Comparison of ENCODE assay signal across 4 fruit fly cellular contexts in genomic region chr3R:7108589-7109312, dm6.
A peak's percentile ranks its signal among the peaks of the same experiment; 100 is the strongest.
TF ChIP-seq lines count a peak whose summit lies in the region.

No protein-coding gene starts in this region.

TF ChIP-seq in whole organism, adult, 20 proteins besides CTCF, POLR2A, EP300 and RAD21 (continued from another document):
- TF ChIP-seq kay (GFP tag; lab: Kevin White, UChicago; ENCODE audit: borderline replicate concordance) (no peak), cnc (optimal IDR thresholded peaks at IDR 0.05; lab: Kevin White, UChicago) (no peak)

TF ChIP-seq in whole organism, embryonic, 481 proteins besides CTCF, POLR2A, EP300 and RAD21 (continued from another document and continues in another):
- TF ChIP-seq Dfd (GFP tag; optimal IDR thresholded peaks at IDR 0.05; lab: Kevin White, UChicago) (no peak), seq (GFP tag; IDR thresholded peaks at IDR 0.05; lab: Robert Waterston, UW) (no peak), CG1792 (GFP tag; optimal IDR thresholded peaks at IDR 0.05; lab: Kevin White, UChicago) (peak; percentile 86), nmo (GFP tag; optimal IDR thresholded peaks at IDR 0.05; lab: Kevin White, UChicago) (peak; percentile 99), CG9727 (GFP tag; optimal IDR thresholded peaks at IDR 0.05; lab: Kevin White, UChicago) (peak; percentile 98), br (optimal IDR thresholded peaks at IDR 0.05; lab: Kevin White, UChicago) (no peak), CG15479 (GFP tag; optimal IDR thresholded peaks at IDR 0.05; lab: Kevin White, UChicago) (peak; percentile 51), CG12071 (GFP tag; optimal IDR thresholded peaks at IDR 0.05; lab: Kevin White, UChicago) (peak; percentile 80), pnt (GFP tag; optimal IDR thresholded peaks at IDR 0.05; lab: Kevin White, UChicago) (peak; percentile 88), Elba2 (GFP tag; optimal IDR thresholded peaks at IDR 0.05; lab: Kevin White, UChicago) (peak; percentile 86), vfl (GFP tag; optimal IDR thresholded peaks at IDR 0.05; lab: Kevin White, UChicago) (no peak), mirr (GFP tag; optimal IDR thresholded peaks at IDR 0.05; lab: Kevin White, UChicago) (no peak), CG1602 (GFP tag; optimal IDR thresholded peaks at IDR 0.05; lab: Kevin White, UChicago) (peak; percentile 96), Lpt (GFP tag; optimal IDR thresholded peaks at IDR 0.05; lab: Kevin White, UChicago) (no peak), Asciz (GFP tag; optimal IDR thresholded peaks at IDR 0.05; lab: Kevin White, UChicago) (peak; percentile 97), nau (GFP tag; optimal IDR thresholded peaks at IDR 0.05; lab: Kevin White, UChicago) (peak; percentile 79), NFAT (GFP tag; IDR thresholded peaks at IDR 0.05; lab: Robert Waterston, UW) (no peak), ham (GFP tag; IDR thresholded peaks at IDR 0.05; lab: Robert Waterston, UW) (no peak), trem (tag; optimal IDR thresholded peaks at IDR 0.05; lab: Kevin White, UChicago) (peak; percentile 96), grn (GFP tag; optimal IDR thresholded peaks at IDR 0.05; lab: Kevin White, UChicago) (peak; percentile 58), tin (GFP tag; optimal IDR thresholded peaks at IDR 0.05; lab: Kevin White, UChicago) (peak; percentile 96), repo (GFP tag; optimal IDR thresholded peaks at IDR 0.05; lab: Kevin White, UChicago) (peak; percentile 82), fd64A (GFP tag; optimal IDR thresholded peaks at IDR 0.05; lab: Kevin White, UChicago) (peak; percentile 92), CG8290 (GFP tag; optimal IDR thresholded peaks at IDR 0.05; lab: Kevin White, UChicago) (peak; percentile 95), CG8290 (tag; optimal IDR thresholded peaks at IDR 0.05; lab: Kevin White, UChicago) (peak; percentile 50 to 91), HmgD (GFP tag; optimal IDR thresholded peaks at IDR 0.05; lab: Kevin White, UChicago) (peak; percentile 33), D (optimal IDR thresholded peaks at IDR 0.05; lab: Kevin White, UChicago) (no peak), D (GFP tag; optimal IDR thresholded peaks at IDR 0.05; lab: Kevin White, UChicago) (peak; percentile 98), CG8765 (GFP tag; IDR thresholded peaks at IDR 0.05; lab: Robert Waterston, UW) (no peak), eve (GFP tag; optimal IDR thresholded peaks at IDR 0.05; lab: Kevin White, UChicago) (peak in 1 of 2 experiments; percentile 52), wdn (GFP tag; IDR thresholded peaks at IDR 0.05; lab: Robert Waterston, UW) (no peak), Hey (tag; optimal IDR thresholded peaks at IDR 0.05; lab: Kevin White, UChicago) (peak; percentile 39), az2 (GFP tag; optimal IDR thresholded peaks at IDR 0.05; lab: Kevin White, UChicago) (peak; percentile 97), gt (GFP tag; IDR thresholded peaks at IDR 0.05; lab: Robert Waterston, UW) (no peak), CG12659 (GFP tag; optimal IDR thresholded peaks at IDR 0.05; lab: Kevin White, UChicago) (peak; percentile 93), shn (GFP tag; optimal IDR thresholded peaks at IDR 0.05; lab: Kevin White, UChicago) (peak; percentile 77), CG32772 (GFP tag; IDR thresholded peaks at IDR 0.05; lab: Robert Waterston, UW) (no peak), gcm2 (GFP tag; optimal IDR thresholded peaks at IDR 0.05; lab: Kevin White, UChicago) (peak; percentile 81), Sry-β (GFP tag; optimal IDR thresholded peaks at IDR 0.05; lab: Kevin White, UChicago) (peak; percentile 68), pan (optimal IDR thresholded peaks at IDR 0.05; lab: Kevin White, UChicago) (no peak), pan (GFP tag; optimal IDR thresholded peaks at IDR 0.05 in 1 of 2, IDR thresholded peaks at IDR 0.05 in 1 of 2) (no peak), CG17385 (GFP tag; optimal IDR thresholded peaks at IDR 0.05; lab: Kevin White, UChicago) (peak; percentile 93), CrebB (tag; optimal IDR thresholded peaks at IDR 0.05; lab: Kevin White, UChicago) (peak; percentile 90), bigmax (GFP tag; optimal IDR thresholded peaks at IDR 0.05; lab: Kevin White, UChicago) (no peak)

TF ChIP-seq in whole organism, prepupa, 60 proteins besides CTCF, POLR2A, EP300 and RAD21 (continued from another document):
- TF ChIP-seq esn (GFP tag; optimal IDR thresholded peaks at IDR 0.05; lab: Kevin White, UChicago), result peak; percentile 98
- no peak for TF ChIP-seq CG11294 (GFP tag; IDR thresholded peaks at IDR 0.05; lab: Robert Waterston, UW)
- TF ChIP-seq acj6 (GFP tag; optimal IDR thresholded peaks at IDR 0.05; lab: Kevin White, UChicago), result peak; percentile 96
- no peak for TF ChIP-seq fkh (GFP tag; optimal IDR thresholded peaks at IDR 0.05; lab: Kevin White, UChicago)
- peak; percentile 96 for TF ChIP-seq Eip75B (GFP tag; optimal IDR thresholded peaks at IDR 0.05; lab: Kevin White, UChicago)
- no peak for TF ChIP-seq CG8119 (GFP tag; IDR thresholded peaks at IDR 0.05; lab: Robert Waterston, UW)
- peak; percentile 96 for TF ChIP-seq CG34406 (GFP tag; optimal IDR thresholded peaks at IDR 0.05; lab: Kevin White, UChicago)
- peak; percentile 95 for TF ChIP-seq Sox102F (GFP tag; optimal IDR thresholded peaks at IDR 0.05; lab: Kevin White, UChicago)
- no peak for TF ChIP-seq CG6163 (GFP tag; IDR thresholded peaks at IDR 0.05; lab: Robert Waterston, UW)
- peak; percentile 97 for TF ChIP-seq cyc (GFP tag; optimal IDR thresholded peaks at IDR 0.05; lab: Kevin White, UChicago)
- peak; percentile 97 for TF ChIP-seq Sox14 (GFP tag; optimal IDR thresholded peaks at IDR 0.05; lab: Kevin White, UChicago)
- TF ChIP-seq OdsH (GFP tag; optimal IDR thresholded peaks at IDR 0.05; lab: Kevin White, UChicago), result peak; percentile 98
- TF ChIP-seq CG10669 (GFP tag; optimal IDR thresholded peaks at IDR 0.05; lab: Kevin White, UChicago), result peak; percentile 92
- peak; percentile 93 for TF ChIP-seq spab (GFP tag; optimal IDR thresholded peaks at IDR 0.05; lab: Kevin White, UChicago)
- peak; percentile 74 for TF ChIP-seq dac (GFP tag; optimal IDR thresholded peaks at IDR 0.05; lab: Kevin White, UChicago)
- TF ChIP-seq CG6854 (GFP tag; optimal IDR thresholded peaks at IDR 0.05; lab: Kevin White, UChicago), result peak; percentile 84
- TF ChIP-seq CG16779 (tag; optimal IDR thresholded peaks at IDR 0.05; lab: Kevin White, UChicago), result peak; percentile 77
- no peak for TF ChIP-seq Gug (GFP tag; IDR thresholded peaks at IDR 0.05; lab: Robert Waterston, UW)
- peak; percentile 97 for TF ChIP-seq Lpt (GFP tag; optimal IDR thresholded peaks at IDR 0.05; lab: Kevin White, UChicago)
- peak; percentile 99 for TF ChIP-seq svp (GFP tag; lab: Kevin White, UChicago)
- TF ChIP-seq Hr4 (GFP tag; optimal IDR thresholded peaks at IDR 0.05; lab: Kevin White, UChicago), result peak; percentile 99
- TF ChIP-seq net (GFP tag; optimal IDR thresholded peaks at IDR 0.05; lab: Kevin White, UChicago), result peak; percentile 96
- TF ChIP-seq CG7368 (GFP tag; optimal IDR thresholded peaks at IDR 0.05; lab: Kevin White, UChicago), result peak; percentile 92
- no peak for TF ChIP-seq CG15336 (GFP tag; IDR thresholded peaks at IDR 0.05; lab: Robert Waterston, UW)
- TF ChIP-seq CG9139 (GFP tag; optimal IDR thresholded peaks at IDR 0.05; lab: Kevin White, UChicago), result peak; percentile 85
- peak; percentile 96 for TF ChIP-seq achi (GFP tag; optimal IDR thresholded peaks at IDR 0.05; lab: Kevin White, UChicago)
- TF ChIP-seq salr (GFP tag; optimal IDR thresholded peaks at IDR 0.05; lab: Kevin White, UChicago), result peak; percentile 73 to 99
- peak; percentile 97 for TF ChIP-seq Smox (GFP tag; optimal IDR thresholded peaks at IDR 0.05; lab: Kevin White, UChicago)
- peak; percentile 96 for TF ChIP-seq CG6276 (GFP tag; optimal IDR thresholded peaks at IDR 0.05; lab: Kevin White, UChicago)
- no peak for TF ChIP-seq eg (GFP tag; IDR thresholded peaks at IDR 0.05; lab: Robert Waterston, UW)
- TF ChIP-seq fd85E (GFP tag; optimal IDR thresholded peaks at IDR 0.05; lab: Kevin White, UChicago), result peak; percentile 85
- TF ChIP-seq CG3032 (tag; optimal IDR thresholded peaks at IDR 0.05; lab: Kevin White, UChicago), result peak; percentile 96
- TF ChIP-seq CG1621 (tag; optimal IDR thresholded peaks at IDR 0.05; lab: Kevin White, UChicago), result peak; percentile 84
- peak; percentile 97 for TF ChIP-seq CG3919 (GFP tag; optimal IDR thresholded peaks at IDR 0.05; lab: Kevin White, UChicago)
- peak; percentile 98 for TF ChIP-seq Met (GFP tag; optimal IDR thresholded peaks at IDR 0.05; lab: Kevin White, UChicago)
- peak; percentile 71 for TF ChIP-seq Eip93F (GFP tag; optimal IDR thresholded peaks at IDR 0.05; lab: Kevin White, UChicago)
- peak; percentile 83 to 85 for TF ChIP-seq ss (GFP tag; optimal IDR thresholded peaks at IDR 0.05; lab: Kevin White, UChicago)
- peak; percentile 90 for TF ChIP-seq Sox15 (GFP tag; optimal IDR thresholded peaks at IDR 0.05; lab: Kevin White, UChicago)
- TF ChIP-seq CG31627 (GFP tag; optimal IDR thresholded peaks at IDR 0.05; lab: Kevin White, UChicago), result peak; percentile 98
- peak; percentile 92 for TF ChIP-seq CG6808 (GFP tag; optimal IDR thresholded peaks at IDR 0.05; lab: Kevin White, UChicago)
- TF ChIP-seq CG8319 (GFP tag; optimal IDR thresholded peaks at IDR 0.05; lab: Kevin White, UChicago), result peak; percentile 92

TF ChIP-seq in whole organism, wandering third instar larva, 38 proteins besides CTCF, POLR2A, EP300 and RAD21 (continued from another document):
- TF ChIP-seq Hr78 (GFP tag; optimal IDR thresholded peaks at IDR 0.05; lab: Kevin White, UChicago), result no peak
- TF ChIP-seq dmrt93B (GFP tag; optimal IDR thresholded peaks at IDR 0.05; lab: Kevin White, UChicago), result peak; percentile 94
- peak; percentile 96 for TF ChIP-seq rgr (GFP tag; optimal IDR thresholded peaks at IDR 0.05; lab: Kevin White, UChicago)
- no peak for TF ChIP-seq Myc (optimal IDR thresholded peaks at IDR 0.05; lab: Kevin White, UChicago)
- TF ChIP-seq Dif (GFP tag; optimal IDR thresholded peaks at IDR 0.05; lab: Kevin White, UChicago; ENCODE audit: partially characterized antibody), result no peak
- peak; percentile 96 for TF ChIP-seq ey (GFP tag; optimal IDR thresholded peaks at IDR 0.05; lab: Kevin White, UChicago)
- TF ChIP-seq foxo (GFP tag; optimal IDR thresholded peaks at IDR 0.05; lab: Kevin White, UChicago), result peak in 1 of 2 experiments; percentile 97
- TF ChIP-seq usp (GFP tag; optimal IDR thresholded peaks at IDR 0.05; lab: Kevin White, UChicago), result no peak
- peak; percentile 91 for TF ChIP-seq Sp1 (GFP tag; optimal IDR thresholded peaks at IDR 0.05; lab: Kevin White, UChicago)
- no peak for TF ChIP-seq Abd-B (GFP tag; optimal IDR thresholded peaks at IDR 0.05; lab: Kevin White, UChicago)
- TF ChIP-seq jim (GFP tag; optimal IDR thresholded peaks at IDR 0.05; lab: Kevin White, UChicago), result peak; percentile 59
- TF ChIP-seq Dfd (GFP tag; optimal IDR thresholded peaks at IDR 0.05; lab: Kevin White, UChicago), result no peak
- peak; percentile 92 for TF ChIP-seq br (GFP tag; optimal IDR thresholded peaks at IDR 0.05; lab: Kevin White, UChicago)
- TF ChIP-seq dsf (GFP tag; optimal IDR thresholded peaks at IDR 0.05; lab: Kevin White, UChicago; ENCODE audit: borderline replicate concordance), result peak; percentile 74
TF ChIP-seq in whole organism, wandering third instar larva: peak in this region for 25.
